Worm (Caenorhabditis elegans) whole organism, L3 larva: ENCODE measurements around the gene cec-3.
A peak's percentile ranks its signal among the peaks of the same experiment; 100 is the strongest.

Experiments
- R02D3.7 ChIP-seq: fragments of 150-350 bp; optimal IDR thresholded peaks from 2 replicates; lab custom pipeline; 2014; ENCODE audit warnings: missing biosample characterization, missing genetic modification characterization
- ZK546.5 ChIP-seq: sonication (generic microtip); optimal IDR thresholded peaks from 2 replicates; lab custom pipeline; 2017; ENCODE audit warnings: missing biosample characterization, missing genetic modification characterization
- ama-1 ChIP-seq: fragments of 150-350 bp; optimal IDR thresholded peaks from 2 replicates; lab custom pipeline; 2018
- ceh-16 ChIP-seq: sonication (generic microtip); optimal IDR thresholded peaks from 2 replicates; lab custom pipeline; 2017; ENCODE audit warnings: missing biosample characterization, missing genetic modification characterization
- ceh-28 ChIP-seq: fragments of 150-350 bp; optimal IDR thresholded peaks from 2 replicates; lab custom pipeline; 2014; ENCODE audit warnings: missing biosample characterization, missing genetic modification reagents, missing genetic modification characterization
- daf-12 ChIP-seq: fragments of 150-350 bp; optimal IDR thresholded peaks from 2 replicates; lab custom pipeline; 2014; ENCODE audit warnings: missing biosample characterization, missing genetic modification reagents, missing genetic modification characterization
- egl-5 ChIP-seq: fragments of 150-350 bp; optimal IDR thresholded peaks from 2 replicates; lab custom pipeline; 2017; ENCODE audit warnings: missing biosample characterization, missing genetic modification reagents, missing genetic modification characterization, inconsistent platforms
- elt-1 ChIP-seq: fragments of 150-350 bp; optimal IDR thresholded peaks from 2 replicates; lab custom pipeline; 2014; ENCODE audit warnings: missing biosample characterization, missing genetic modification characterization
- elt-2 ChIP-seq: sonication (generic microtip); optimal IDR thresholded peaks from 2 replicates; lab custom pipeline; 2016; ENCODE audit warnings: missing genetic modification reagents, mild to moderate bottlenecking, missing genetic modification characterization, missing compliant biosample characterization
- elt-3 ChIP-seq, 3 experiments: fragments of 150-350 bp in 1 of 3; sonication (generic microtip) in 2 of 3; optimal IDR thresholded peaks; 2 replicates in 2 of 3; 4 replicates in 1 of 3; lab custom pipeline; 2014 to 2017; ENCODE audit warnings: missing biosample characterization in 3 of 3, missing genetic modification characterization in 3 of 3
- eor-1 ChIP-seq, 2 experiments: fragments of 150-350 bp; optimal IDR thresholded peaks; 2 replicates each; lab custom pipeline; 2014 to 2018; ENCODE audit warnings: missing biosample characterization in 2 of 2, missing genetic modification characterization in 2 of 2
- fkh-10 ChIP-seq: sonication (generic microtip); optimal IDR thresholded peaks from 2 replicates; lab custom pipeline; 2017; ENCODE audit warnings: missing biosample characterization, missing genetic modification reagents, missing genetic modification characterization
- fkh-2 ChIP-seq: fragments of 150-350 bp; optimal IDR thresholded peaks from 2 replicates; lab custom pipeline; 2014; ENCODE audit warnings: missing biosample characterization, missing genetic modification reagents, missing genetic modification characterization
- fos-1 ChIP-seq: fragments of 150-350 bp; optimal IDR thresholded peaks from 2 replicates; lab custom pipeline; 2014; ENCODE audit warnings: missing biosample characterization, missing genetic modification characterization
- lsy-12 ChIP-seq: sonication (generic microtip); optimal IDR thresholded peaks from 2 replicates; lab custom pipeline; 2016; ENCODE audit warnings: mild to moderate bottlenecking, missing genetic modification characterization, missing compliant biosample characterization
- mdl-1 ChIP-seq: fragments of 150-350 bp; optimal IDR thresholded peaks from 2 replicates; lab custom pipeline; 2014; ENCODE audit warnings: missing biosample characterization, missing genetic modification characterization
- mml-1 ChIP-seq: fragments of 150-350 bp; sonication (generic microtip); optimal IDR thresholded peaks from 3 replicates; lab custom pipeline; 2014; ENCODE audit warnings: missing biosample characterization, missing genetic modification characterization
- nfya-1 ChIP-seq: sonication (generic microtip); optimal IDR thresholded peaks from 2 replicates; lab custom pipeline; 2017; ENCODE audit warnings: missing genetic modification characterization, mild to moderate bottlenecking, missing compliant biosample characterization, antibody characterized with exemption, moderate library complexity; ENCODE audit not compliant: insufficient read depth
- nhr-11 ChIP-seq: fragments of 150-350 bp; optimal IDR thresholded peaks from 2 replicates; lab custom pipeline; 2014; ENCODE audit warnings: missing biosample characterization, missing genetic modification characterization
- nhr-23 ChIP-seq: fragments of 150-350 bp; optimal IDR thresholded peaks from 2 replicates; lab custom pipeline; 2014; ENCODE audit warnings: missing biosample characterization, missing genetic modification reagents, missing genetic modification characterization
- nhr-237 ChIP-seq: fragments of 150-350 bp; optimal IDR thresholded peaks from 2 replicates; lab custom pipeline; 2014; ENCODE audit warnings: missing biosample characterization, missing genetic modification characterization
- nhr-25 ChIP-seq: sonication (generic microtip); optimal IDR thresholded peaks from 2 replicates; lab custom pipeline; 2017; ENCODE audit warnings: missing biosample characterization, missing genetic modification characterization
- nhr-28 ChIP-seq: fragments of 150-350 bp; optimal IDR thresholded peaks from 2 replicates; lab custom pipeline; 2014; ENCODE audit warnings: missing biosample characterization, missing genetic modification characterization
- nhr-43 ChIP-seq: sonication (generic microtip); optimal IDR thresholded peaks from 2 replicates; lab custom pipeline; 2016; ENCODE audit warnings: mild to moderate bottlenecking, missing genetic modification characterization, missing compliant biosample characterization; ENCODE audit not compliant: poor library complexity, severe bottlenecking
- nhr-67 ChIP-seq: fragments of 150-350 bp; optimal IDR thresholded peaks from 2 replicates; lab custom pipeline; 2014; ENCODE audit warnings: missing biosample characterization, missing genetic modification characterization
- nhr-76 ChIP-seq: fragments of 150-350 bp; sonication (generic microtip); optimal IDR thresholded peaks from 5 replicates; lab custom pipeline; 2014; ENCODE audit warnings: missing biosample characterization, missing genetic modification characterization
- nhr-77 ChIP-seq: fragments of 150-350 bp; optimal IDR thresholded peaks from 2 replicates; lab custom pipeline; 2014; ENCODE audit warnings: missing biosample characterization, missing genetic modification characterization
- pha-4 ChIP-seq: fragments of 150-350 bp; optimal IDR thresholded peaks from 2 replicates; lab custom pipeline; 2014; ENCODE audit warnings: missing biosample characterization, missing genetic modification reagents, missing genetic modification characterization
- pqm-1 ChIP-seq: fragments of 150-350 bp; optimal IDR thresholded peaks from 2 replicates; lab custom pipeline; 2017; ENCODE audit warnings: missing biosample characterization, missing genetic modification characterization, inconsistent platforms
- sea-2 ChIP-seq: fragments of 150-350 bp; sonication (generic microtip); optimal IDR thresholded peaks from 4 replicates; lab custom pipeline; 2014; ENCODE audit warnings: missing biosample characterization, missing genetic modification reagents, missing genetic modification characterization
- skn-1 ChIP-seq: fragments of 150-350 bp; optimal IDR thresholded peaks from 2 replicates; lab custom pipeline; 2014; ENCODE audit warnings: missing biosample characterization, missing genetic modification characterization
- snpc-4 ChIP-seq: fragments of 150-350 bp; optimal IDR thresholded peaks from 2 replicates; lab custom pipeline; 2014; ENCODE audit warnings: missing biosample characterization, missing genetic modification characterization
- tbx-2 ChIP-seq: sonication (generic microtip); optimal IDR thresholded peaks from 2 replicates; lab custom pipeline; 2016; ENCODE audit warnings: mild to moderate bottlenecking, missing genetic modification characterization, missing compliant biosample characterization
- unc-39 ChIP-seq: sonication (generic microtip); optimal IDR thresholded peaks from 4 replicates; lab custom pipeline; 2017; ENCODE audit warnings: missing biosample characterization, missing genetic modification characterization
- zag-1 ChIP-seq: fragments of 150-350 bp; optimal IDR thresholded peaks from 2 replicates; lab custom pipeline; 2014; ENCODE audit warnings: missing biosample characterization, missing genetic modification characterization
- ztf-11 ChIP-seq: fragments of 150-350 bp; optimal IDR thresholded peaks from 2 replicates; lab custom pipeline; 2014; ENCODE audit warnings: missing biosample characterization, missing genetic modification characterization
- ztf-4 ChIP-seq: fragments of 150-350 bp; optimal IDR thresholded peaks from 2 replicates; lab custom pipeline; 2014; ENCODE audit warnings: missing biosample characterization, missing genetic modification characterization

Gene cec-3

DNA sequence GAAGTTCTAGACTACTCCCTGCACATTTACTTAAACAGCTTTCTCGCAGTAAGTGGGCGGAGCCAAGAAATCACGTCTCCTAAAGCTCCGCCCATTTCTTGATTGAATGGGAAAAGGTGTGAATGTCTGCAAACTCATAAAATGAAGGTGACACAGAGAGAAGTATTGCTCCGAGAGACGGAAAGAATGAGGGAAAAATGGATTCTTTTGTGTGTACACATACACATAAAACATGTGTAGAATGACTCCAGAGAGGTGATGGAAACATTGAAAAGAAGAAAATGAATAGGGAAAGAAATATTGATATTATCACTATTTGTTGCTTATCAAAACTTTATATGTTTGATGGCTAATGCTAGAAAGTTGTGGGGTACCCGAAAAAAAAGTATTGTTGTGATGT is 5.9 kb downstream of the cec-3 start:
- TF ChIP-seq pha-4 (peak; percentile 62), nhr-43 (no peak), ZK546.5 (tag; lab: Kevin White, UChicago) (no peak), egl-5 (tag; lab: Kevin White, UChicago) (peak; percentile 75), fkh-2 (tag; lab: Kevin White, UChicago) (no peak), nhr-28 (tag; lab: Kevin White, UChicago) (no peak), nhr-77 (no peak), elt-1 (tag; lab: Kevin White, UChicago) (no peak), elt-2 (tag; lab: Kevin White, UChicago) (peak; percentile 50), ama-1 (lab: Kevin White, UChicago) (no peak), nhr-76 (tag; lab: Kevin White, UChicago) (no peak), nhr-11 (tag; lab: Kevin White, UChicago) (no peak)

DNA sequence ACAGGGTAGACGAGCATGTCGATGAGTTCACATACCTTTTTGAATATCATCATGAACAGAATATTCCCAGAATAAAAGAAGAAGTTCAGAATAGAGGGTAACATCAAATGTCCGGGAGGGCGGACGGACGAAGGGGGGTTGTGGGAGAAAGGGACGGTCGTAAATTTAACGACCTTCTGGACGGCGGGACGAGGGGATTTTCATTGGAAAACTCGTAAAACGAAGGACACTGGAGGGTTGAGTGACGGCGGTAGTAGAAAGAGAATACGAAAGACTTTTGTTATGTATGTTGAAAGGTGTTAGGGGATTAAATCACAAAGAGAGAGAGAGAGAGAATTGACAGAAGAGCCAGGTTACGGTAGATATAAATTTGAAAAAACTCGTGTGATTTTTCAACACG is 6.8 kb downstream of the cec-3 start:
- TF ChIP-seq elt-3 (tag; optimal IDR thresholded peaks at IDR 0.05; lab: Kevin White, UChicago), result no peak
- peak; percentile 19 for TF ChIP-seq nhr-25 (tag; lab: Kevin White, UChicago)
- TF ChIP-seq egl-5 (tag; lab: Kevin White, UChicago), result peak; percentile 98

DNA sequence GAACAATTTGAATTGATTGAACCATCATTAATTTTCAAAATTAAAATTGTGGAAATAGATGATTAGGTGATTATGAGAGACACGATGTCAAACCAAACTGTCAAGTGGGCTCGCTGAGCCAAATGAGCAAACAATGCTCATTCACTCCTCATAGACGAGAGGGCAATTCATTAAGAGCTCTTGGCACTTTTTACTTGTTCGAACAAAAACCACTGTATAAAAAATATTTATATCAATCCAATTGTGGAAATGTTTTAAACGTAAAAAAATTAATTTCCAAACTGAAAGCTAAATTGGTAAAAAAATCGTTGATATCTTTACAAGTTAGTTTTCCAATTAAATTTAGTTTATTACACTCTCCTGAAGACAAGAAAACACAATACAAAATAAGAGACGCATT is 7.7 kb downstream of the cec-3 start, which contains the start of gene acr-7:
Gene acr-7, minus strand, starts transcription at position 101 of the 400 bp plus-strand sequence.
- TF ChIP-seq eor-1 (tag; optimal IDR thresholded peaks at IDR 0.05; lab: Kevin White, UChicago) (no peak), elt-3 (tag; optimal IDR thresholded peaks at IDR 0.05; lab: Kevin White, UChicago) (no peak), ceh-28 (tag; lab: Kevin White, UChicago) (no peak), pqm-1 (tag; lab: Kevin White, UChicago) (no peak), nhr-25 (tag; lab: Kevin White, UChicago) (no peak), tbx-2 (tag; lab: Kevin White, UChicago) (no peak), ZK546.5 (tag; lab: Kevin White, UChicago) (no peak), fkh-10 (GFP tag; lab: Kevin White, UChicago) (no peak), mml-1 (no peak), nhr-237 (tag; lab: Kevin White, UChicago) (no peak), nhr-43 (no peak), sea-2 (no peak), nhr-67 (tag; lab: Kevin White, UChicago) (no peak), mdl-1 (tag; lab: Kevin White, UChicago) (no peak)

DNA sequence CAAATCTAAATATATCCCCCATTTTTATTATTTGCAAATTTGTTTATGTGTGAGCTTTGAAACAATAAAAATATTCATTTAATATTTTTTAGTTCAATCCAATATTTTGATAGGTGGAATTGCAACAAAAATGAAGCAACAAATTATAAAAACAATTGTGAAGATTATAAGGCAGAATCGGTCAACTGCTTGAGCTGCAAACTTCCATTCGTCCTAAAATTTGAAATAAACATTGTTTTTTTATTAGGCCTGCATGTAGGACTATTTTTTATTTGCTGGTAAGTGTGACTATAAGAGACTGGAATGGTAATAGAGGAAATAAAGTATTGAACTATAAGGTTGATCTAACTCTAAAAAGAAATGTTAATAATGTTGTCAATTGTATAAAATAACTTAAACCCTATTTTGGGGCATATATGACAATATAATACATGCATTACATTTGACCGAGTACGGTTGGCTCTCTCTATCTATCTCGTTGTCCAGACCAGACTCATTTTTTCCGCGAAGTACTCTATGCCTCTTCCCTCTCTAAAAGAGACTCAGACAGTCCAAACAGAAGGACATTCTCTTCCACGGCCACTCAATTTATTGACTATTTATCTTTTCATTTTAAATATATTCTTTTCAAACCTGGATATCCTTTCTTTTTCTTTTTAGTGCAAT is 11.7 kb downstream of the cec-3 start, which contains the start of gene T09A5.4:
Gene T09A5.4, plus strand, starts transcription at position 616 of the 666 bp plus-strand sequence.
- TF ChIP-seq nfya-1 (tag; lab: Kevin White, UChicago), result peak; percentile 30
- TF ChIP-seq daf-12 (tag; lab: Kevin White, UChicago), result no peak
- TF ChIP-seq pha-4, result peak; percentile 35

DNA sequence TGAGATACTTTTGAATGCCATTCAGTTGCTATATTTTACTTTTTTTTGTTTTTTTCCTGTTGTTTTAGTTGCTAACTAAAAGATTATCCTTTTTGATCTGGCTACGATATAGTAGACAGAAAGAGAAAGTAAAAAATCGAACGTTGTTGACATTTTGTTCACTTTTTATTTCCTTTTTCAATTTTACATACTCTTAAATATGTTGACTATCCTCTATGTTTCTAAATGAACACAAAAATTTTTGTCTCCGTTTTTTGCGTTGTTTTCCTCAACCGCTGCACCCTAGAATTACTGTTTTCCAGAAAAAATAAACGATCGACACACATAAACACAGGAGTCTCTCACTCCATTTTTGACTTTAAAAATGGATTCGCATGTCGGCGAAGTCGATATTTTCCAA is 15.3 kb downstream of the cec-3 start, which contains the start of gene klp-3:
Gene klp-3, plus strand, starts transcription at position 301 of the 400 bp plus-strand sequence.
- TF ChIP-seq eor-1 (tag; optimal IDR thresholded peaks at IDR 0.05; lab: Kevin White, UChicago), result no peak
- no peak for TF ChIP-seq daf-12 (tag; lab: Kevin White, UChicago)
- TF ChIP-seq ceh-16 (tag; lab: Kevin White, UChicago), result no peak

DNA sequence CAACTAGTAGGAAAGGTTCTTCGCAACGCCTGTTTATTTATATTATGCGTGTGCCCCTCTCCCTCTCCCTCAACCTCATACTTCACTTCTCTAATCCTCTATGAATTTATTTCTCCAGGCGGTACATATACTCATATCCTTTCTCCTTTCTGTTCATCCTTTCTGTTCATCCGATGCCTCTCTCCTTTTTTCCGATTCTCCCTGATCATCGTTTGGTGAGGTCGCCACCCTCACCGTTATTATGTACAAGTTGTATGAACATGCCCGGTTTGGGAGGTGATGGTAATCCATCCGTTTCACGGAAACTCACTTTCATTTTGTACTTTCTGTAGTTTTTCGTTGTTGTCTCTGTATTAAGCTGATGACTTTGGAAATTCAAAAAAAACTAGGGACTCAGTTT is 17.7 kb downstream of the cec-3 start:
- TF ChIP-seq nfya-1 (tag; lab: Kevin White, UChicago), result peak; percentile 1
- TF ChIP-seq nhr-23 (tag; lab: Kevin White, UChicago), result peak; percentile 25
- no peak for TF ChIP-seq fkh-2 (tag; lab: Kevin White, UChicago)

DNA sequence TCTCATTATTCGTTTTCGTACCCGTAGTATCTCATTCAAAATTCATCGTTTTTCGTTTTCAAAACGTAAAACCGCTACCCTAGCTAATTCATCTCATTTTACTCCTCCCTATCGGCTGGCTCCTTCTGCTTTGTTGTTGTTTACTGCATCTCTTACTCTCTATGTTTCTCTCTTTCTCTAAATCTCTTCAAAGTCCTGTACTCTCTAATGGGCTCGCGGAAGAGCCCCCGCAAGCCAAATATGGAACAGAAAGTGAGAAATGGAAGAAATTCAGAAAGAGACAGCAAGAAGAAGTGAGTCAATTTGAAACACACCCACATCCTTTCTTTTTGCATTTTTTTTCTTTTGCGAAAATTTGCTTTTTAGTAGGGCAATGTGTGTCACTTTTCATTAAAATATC is 18.7 kb downstream of the cec-3 start:
- TF ChIP-seq fkh-10 (GFP tag; lab: Kevin White, UChicago) (no peak), nhr-76 (tag; lab: Kevin White, UChicago) (no peak), snpc-4 (tag; lab: Kevin White, UChicago) (no peak), zag-1 (no peak), ztf-11 (tag; lab: Kevin White, UChicago) (no peak), fkh-2 (tag; lab: Kevin White, UChicago) (peak; percentile 51), tbx-2 (tag; lab: Kevin White, UChicago) (no peak), unc-39 (tag; lab: Kevin White, UChicago) (no peak), lsy-12 (tag; lab: Kevin White, UChicago) (no peak), fos-1 (no peak), mdl-1 (tag; lab: Kevin White, UChicago) (no peak), ztf-4 (tag; lab: Kevin White, UChicago) (no peak), R02D3.7 (tag; lab: Kevin White, UChicago) (no peak), ceh-28 (tag; lab: Kevin White, UChicago) (no peak), elt-3 (tag; optimal IDR thresholded peaks at IDR 0.05; lab: Kevin White, UChicago) (no peak), pha-4 (peak; percentile 1), nhr-43 (no peak), skn-1 (tag; lab: Kevin White, UChicago) (no peak), nhr-77 (no peak), ZK546.5 (tag; lab: Kevin White, UChicago) (no peak), nhr-25 (tag; lab: Kevin White, UChicago) (no peak), ama-1 (lab: Kevin White, UChicago) (no peak)
